Worm (Caenorhabditis elegans): ENCODE results near the gene srh-23.

DNA sequence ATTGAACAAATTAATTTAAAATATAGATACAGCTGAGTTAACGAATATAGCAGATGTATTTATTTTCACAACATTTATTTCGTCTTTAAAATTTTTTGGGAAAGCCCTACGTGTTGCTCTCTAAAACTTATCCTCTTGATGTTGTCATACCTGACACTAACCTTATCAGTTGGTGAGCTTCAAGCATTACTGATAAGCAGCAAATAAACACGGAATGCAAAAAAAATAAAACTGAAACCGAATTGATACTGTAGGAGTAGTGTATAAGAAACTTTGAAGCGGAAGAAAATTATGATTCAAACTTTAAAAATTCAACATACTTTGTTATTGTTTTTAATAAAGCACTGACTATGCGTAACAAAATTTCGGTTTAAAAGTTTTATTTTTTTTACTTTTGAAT, 14.2 kb downstream of the srh-23 start:
- no peak for TF ChIP-seq nhr-10 (tag; optimal IDR thresholded peaks at IDR 0.05)
- TF ChIP-seq nhr-77 (tag; optimal IDR thresholded peaks at IDR 0.05), result no peak
- no peak for TF ChIP-seq unc-62 (GFP tag; optimal IDR thresholded peaks at IDR 0.05 in 1 of 2)
- TF ChIP-seq unc-62 (tag; optimal IDR thresholded peaks at IDR 0.05), result no peak
- TF ChIP-seq pqm-1 (tag; optimal IDR thresholded peaks at IDR 0.05), result peak; percentile 68
- no peak for TF ChIP-seq mep-1 (tag; optimal IDR thresholded peaks at IDR 0.05)
- no peak for TF ChIP-seq ama-1 (optimal IDR thresholded peaks at IDR 0.05)
- no peak for TF ChIP-seq sdz-12 (GFP tag; optimal IDR thresholded peaks at IDR 0.05)
- no peak for TF ChIP-seq gei-8 (GFP tag; optimal IDR thresholded peaks at IDR 0.05)
- TF ChIP-seq F37D6.2 (tag; optimal IDR thresholded peaks at IDR 0.05), result no peak
